Fruit fly (Drosophila melanogaster) whole organism, embryonic: Measurements from ENCODE around the gene Sgp.

Source experiments
- Awh ChIP-seq: fragments of 200-800 bp; sonication (Bioruptor generic); IDR thresholded peaks from 2 replicates; pipeline ENCODE4, ENCODE4 v1.3.6; 2022; ENCODE audit warnings: missing biosample characterization, missing genetic modification characterization
- CG10147 ChIP-seq: fragments of 200-800 bp; sonication (Bioruptor generic); optimal IDR thresholded peaks from 2 replicates; lab custom pipeline; 2019; ENCODE audit warnings: missing biosample characterization, mild to moderate bottlenecking, missing genetic modification characterization, moderate library complexity
- CG10209 ChIP-seq: fragments of 200-800 bp; sonication (Bioruptor generic); optimal IDR thresholded peaks from 3 replicates; lab custom pipeline; 2017; ENCODE audit warnings: missing biosample characterization, mild to moderate bottlenecking, missing genetic modification characterization, missing genetic modification reagents
- CG10543 ChIP-seq: fragments of 200-800 bp; sonication (Bioruptor generic); optimal IDR thresholded peaks from 3 replicates; lab custom pipeline; 2017; ENCODE audit warnings: missing biosample characterization, mild to moderate bottlenecking, missing genetic modification characterization, moderate library complexity
- CG11695 ChIP-seq: fragments of 200-800 bp; sonication (Bioruptor generic); IDR thresholded peaks from 3 replicates; pipeline ENCODE4 v1.3.6; 2022; ENCODE audit warnings: missing biosample characterization, missing genetic modification characterization
- CG1233 ChIP-seq: fragments of 200-800 bp; sonication (Bioruptor generic); optimal IDR thresholded peaks from 4 replicates; lab custom pipeline; 2018; ENCODE audit warnings: missing biosample characterization, mild to moderate bottlenecking, missing genetic modification characterization
- CG12659 ChIP-seq: fragments of 200-800 bp; sonication (Bioruptor generic); optimal IDR thresholded peaks from 3 replicates; lab custom pipeline; 2017; ENCODE audit warnings: mild to moderate bottlenecking, missing biosample characterization, missing genetic modification reagents, missing genetic modification characterization
- CG14860 ChIP-seq: fragments of 200-800 bp; sonication (Bioruptor generic); IDR thresholded peaks from 3 replicates; pipeline ENCODE4 v1.3.6; 2022; ENCODE audit warnings: missing biosample characterization, missing genetic modification characterization; ENCODE audit not compliant: partially characterized antibody
- CG15514 ChIP-seq: fragments of 200-800 bp; sonication (Bioruptor generic); optimal IDR thresholded peaks from 3 replicates; lab custom pipeline; 2017; ENCODE audit warnings: missing biosample characterization, missing genetic modification characterization, mild to moderate bottlenecking, moderate library complexity, missing genetic modification reagents
- CG16813 ChIP-seq: fragments of 200-800 bp; sonication (Bioruptor generic); IDR thresholded peaks from 3 replicates; pipeline ENCODE4 v1.3.6; 2022; ENCODE audit warnings: missing biosample characterization, missing genetic modification characterization; ENCODE audit not compliant: partially characterized antibody
- CG17612 ChIP-seq: fragments of 200-800 bp; sonication (Bioruptor generic); IDR thresholded peaks from 2 replicates; pipeline ENCODE4 v1.3.6; 2022; ENCODE audit warnings: missing biosample characterization, missing genetic modification characterization
- CG18011 ChIP-seq: fragments of 200-800 bp; sonication (Bioruptor generic); optimal IDR thresholded peaks from 2 replicates; lab custom pipeline; 2017; ENCODE audit warnings: missing biosample characterization, missing genetic modification characterization, mild to moderate bottlenecking, moderate library complexity, missing genotype
- CG2129 ChIP-seq: fragments of 200-800 bp; sonication (Bioruptor generic); IDR thresholded peaks from 2 replicates; pipeline ENCODE4 v1.3.6; 2022; ENCODE audit warnings: missing biosample characterization, missing genetic modification characterization; ENCODE audit not compliant: partially characterized antibody
- CG2199 ChIP-seq: fragments of 200-800 bp; sonication (Bioruptor generic); IDR thresholded peaks from 3 replicates; pipeline ENCODE4 v1.3.6; 2022; ENCODE audit warnings: missing biosample characterization, missing genetic modification characterization
- CG31224 ChIP-seq: fragments of 200-800 bp; sonication (Bioruptor generic); IDR thresholded peaks from 2 replicates; pipeline ENCODE4 v1.3.6; 2022; ENCODE audit warnings: missing biosample characterization, missing genetic modification characterization
- CG31365 ChIP-seq: fragments of 200-800 bp; sonication (Bioruptor generic); optimal IDR thresholded peaks from 2 replicates; lab custom pipeline; 2018; ENCODE audit warnings: missing biosample characterization, mild to moderate bottlenecking, missing genetic modification characterization
- CG5180 ChIP-seq: fragments of 200-800 bp; sonication (Bioruptor generic); optimal IDR thresholded peaks from 3 replicates; lab custom pipeline; 2017; ENCODE audit warnings: missing biosample characterization, missing genetic modification characterization, mild to moderate bottlenecking, moderate library complexity, missing genetic modification reagents
- CG8359 ChIP-seq: fragments of 200-800 bp; sonication (Bioruptor generic); optimal IDR thresholded peaks from 2 replicates; lab custom pipeline; 2017; ENCODE audit warnings: missing biosample characterization, mild to moderate bottlenecking, missing genetic modification characterization, borderline replicate concordance
- CoRest ChIP-seq: fragments of 200-800 bp; sonication (Bioruptor generic); optimal IDR thresholded peaks from 3 replicates; lab custom pipeline; 2018; ENCODE audit warnings: missing biosample characterization, mild to moderate bottlenecking, missing genetic modification characterization, moderate library complexity
- HLH4C ChIP-seq: fragments of 200-800 bp; sonication (Bioruptor generic); IDR thresholded peaks from 3 replicates; pipeline ENCODE4 v1.3.6; 2022; ENCODE audit warnings: missing biosample characterization, missing genetic modification characterization; ENCODE audit not compliant: partially characterized antibody
- HmgZ ChIP-seq: fragments of 200-800 bp; sonication (Bioruptor generic); optimal IDR thresholded peaks from 2 replicates; lab custom pipeline; 2018; ENCODE audit warnings: missing biosample characterization, mild to moderate bottlenecking, missing genetic modification characterization
- Lim3 ChIP-seq: fragments of 200-800 bp; sonication (Bioruptor generic); IDR thresholded peaks from 2 replicates; pipeline ENCODE4 v1.3.6; 2022; ENCODE audit warnings: missing biosample characterization, missing genetic modification characterization
- MTF-1 ChIP-seq: fragments of 200-800 bp; sonication (Bioruptor generic); optimal IDR thresholded peaks from 2 replicates; lab custom pipeline; 2018; ENCODE audit warnings: missing biosample characterization, mild to moderate bottlenecking, missing genetic modification characterization, borderline replicate concordance
- Med ChIP-seq: fragments of 200-800 bp; sonication (Bioruptor generic); peaks from one replicate; lab custom pipeline; 2016; ENCODE audit warnings: missing biosample characterization, missing genetic modification characterization, mild to moderate bottlenecking, inconsistent platforms, moderate library complexity
- Mes4 ChIP-seq: fragments of 200-800 bp; sonication (Bioruptor generic); optimal IDR thresholded peaks from 2 replicates; lab custom pipeline; 2016; ENCODE audit warnings: missing biosample characterization, missing genetic modification characterization
- Nf-YC ChIP-seq: fragments of 200-800 bp; optimal IDR thresholded peaks from 3 replicates; lab custom pipeline; 2019; ENCODE audit warnings: missing biosample characterization, mild to moderate bottlenecking, missing genetic modification characterization, moderate library complexity
- Poxn ChIP-seq: fragments of 200-800 bp; sonication (Bioruptor generic); IDR thresholded peaks from 2 replicates; pipeline ENCODE4 v1.3.6; 2022; ENCODE audit warnings: missing biosample characterization, missing genetic modification characterization
- Scr ChIP-seq: fragments of 200-800 bp; sonication (Bioruptor generic); IDR thresholded peaks from 2 replicates; pipeline ENCODE4 v1.3.6; 2022; ENCODE audit warnings: missing biosample characterization, missing genetic modification characterization; ENCODE audit not compliant: partially characterized antibody
- ara ChIP-seq: fragments of 200-800 bp; sonication (Bioruptor generic); IDR thresholded peaks from 2 replicates; pipeline ENCODE4 v1.3.6; 2022; ENCODE audit warnings: missing biosample characterization, missing genetic modification characterization
- bbx ChIP-seq: fragments of 200-800 bp; sonication (Bioruptor generic); IDR thresholded peaks from 2 replicates; pipeline ENCODE4 v1.3.6; 2022; ENCODE audit warnings: missing biosample characterization, missing genetic modification characterization; ENCODE audit not compliant: partially characterized antibody
- caup ChIP-seq: fragments of 200-800 bp; sonication (Bioruptor generic); optimal IDR thresholded peaks from 3 replicates; lab custom pipeline; 2017; ENCODE audit warnings: missing biosample characterization, mild to moderate bottlenecking, missing genetic modification characterization, moderate library complexity; ENCODE audit not compliant: severe bottlenecking
- ci ChIP-seq: fragments of 200-800 bp; sonication (Bioruptor generic); IDR thresholded peaks from 3 replicates; pipeline ENCODE4 v1.3.6; 2022; ENCODE audit warnings: missing biosample characterization, missing genetic modification characterization
- crol ChIP-seq: fragments of 200-800 bp; sonication (Bioruptor generic); IDR thresholded peaks from 2 replicates; pipeline ENCODE4 v1.3.6; 2022; ENCODE audit warnings: missing biosample characterization, missing genetic modification characterization
- dan ChIP-seq: fragments of 200-800 bp; sonication (Bioruptor generic); IDR thresholded peaks from 2 replicates; pipeline ENCODE4 v1.3.6; 2022; ENCODE audit warnings: missing biosample characterization, missing genetic modification characterization
- emc ChIP-seq: fragments of 200-800 bp; sonication (Bioruptor generic); optimal IDR thresholded peaks from 2 replicates; lab custom pipeline; 2016; ENCODE audit warnings: missing biosample characterization, missing genetic modification characterization
- gfzf ChIP-seq: fragments of 200-800 bp; sonication (Bioruptor generic); optimal IDR thresholded peaks from 2 replicates; lab custom pipeline; 2016; ENCODE audit warnings: missing biosample characterization, mild to moderate bottlenecking, missing genetic modification characterization, moderate library complexity
- her ChIP-seq: fragments of 200-800 bp; sonication (Bioruptor generic); optimal IDR thresholded peaks from 2 replicates; lab custom pipeline; 2016; ENCODE audit warnings: missing biosample characterization, missing genetic modification characterization
- kni ChIP-seq: fragments of 200-800 bp; sonication (Bioruptor generic); optimal IDR thresholded peaks from 3 replicates; lab custom pipeline; 2017; ENCODE audit warnings: mild to moderate bottlenecking, missing biosample characterization, missing genetic modification reagents, missing genetic modification characterization
- lab ChIP-seq: fragments of 200-800 bp; sonication (Bioruptor generic); optimal IDR thresholded peaks from 3 replicates; lab custom pipeline; 2017; ENCODE audit warnings: missing biosample characterization, missing genetic modification characterization, mild to moderate bottlenecking, moderate library complexity, missing genetic modification reagents
- nom ChIP-seq: fragments of 200-800 bp; sonication (Bioruptor generic); optimal IDR thresholded peaks from 2 replicates; lab custom pipeline; 2017; ENCODE audit warnings: missing biosample characterization, missing genetic modification characterization, mild to moderate bottlenecking, moderate library complexity, missing genetic modification reagents
- onecut ChIP-seq: fragments of 200-800 bp; sonication (Bioruptor generic); IDR thresholded peaks from 2 replicates; pipeline ENCODE4 v1.3.6; 2022; ENCODE audit warnings: missing biosample characterization, missing genetic modification characterization
- pho ChIP-seq: fragments of 200-800 bp; sonication (Bioruptor generic); optimal IDR thresholded peaks from 2 replicates; lab custom pipeline; 2016; ENCODE audit warnings: missing biosample characterization, missing genetic modification characterization
- pzg ChIP-seq: fragments of 200-800 bp; sonication (Bioruptor generic); optimal IDR thresholded peaks from 3 replicates; lab custom pipeline; 2018; ENCODE audit warnings: missing biosample characterization, mild to moderate bottlenecking, missing genetic modification characterization, moderate library complexity
- sd ChIP-seq: fragments of 200-800 bp; sonication (Bioruptor generic); optimal IDR thresholded peaks from 3 replicates; lab custom pipeline; 2018; ENCODE audit warnings: missing biosample characterization, mild to moderate bottlenecking, missing genetic modification characterization, moderate library complexity
- seq ChIP-seq: fragments of 200-800 bp; sonication (Bioruptor generic); IDR thresholded peaks from 2 replicates; pipeline ENCODE4 v1.3.6; 2022; ENCODE audit warnings: missing biosample characterization, missing genetic modification characterization
- slp2 ChIP-seq: fragments of 200-800 bp; sonication (Bioruptor generic); optimal IDR thresholded peaks from 2 replicates; lab custom pipeline; 2016; ENCODE audit warnings: missing biosample characterization, missing genetic modification characterization
- sug ChIP-seq: fragments of 200-800 bp; optimal IDR thresholded peaks from 2 replicates; lab custom pipeline; 2019; ENCODE audit warnings: missing biosample characterization, mild to moderate bottlenecking, missing genetic modification characterization, moderate library complexity
- tin ChIP-seq: fragments of 200-800 bp; sonication (Bioruptor generic); optimal IDR thresholded peaks from 3 replicates; lab custom pipeline; 2016; ENCODE audit warnings: missing biosample characterization, missing genetic modification characterization

Sgp gene

dm6 chr2L:8521724-8522309 lies 2.3 kb downstream of the Sgp start, which contains the start of gene Acer (continued):
- TF ChIP-seq kni (GFP tag; lab: Kevin White, UChicago), result peak; percentile 73
- TF ChIP-seq tin, result peak; percentile 3
- no peak for TF ChIP-seq emc (GFP tag; lab: Kevin White, UChicago)
- TF ChIP-seq Mes4 (GFP tag; lab: Kevin White, UChicago), result no peak
- peak; percentile 35 for TF ChIP-seq CG31365 (tag; lab: Kevin White, UChicago)
- TF ChIP-seq her (GFP tag; lab: Kevin White, UChicago), result peak; percentile 15
- TF ChIP-seq caup (GFP tag; lab: Kevin White, UChicago), result peak; percentile 23
- TF ChIP-seq CG15514, result peak; percentile 8
- TF ChIP-seq CG1233, result no peak
- TF ChIP-seq bbx, result peak; percentile 56; the same call in 1 of the 2 replicates
- TF ChIP-seq CG8359 (GFP tag; lab: Kevin White, UChicago), result no peak
- TF ChIP-seq Med (GFP tag; lab: Kevin White, UChicago), result peak; percentile 86
- TF ChIP-seq CG10543 (GFP tag; lab: Kevin White, UChicago), result peak; percentile 59
- TF ChIP-seq Awh (GFP tag; lab: Robert Waterston, UW), result no peak
- no peak for TF ChIP-seq HLH4C (GFP tag; lab: Robert Waterston, UW)
- no peak for TF ChIP-seq CG10147 (GFP tag; lab: Kevin White, UChicago)
- no peak for TF ChIP-seq slp2 (GFP tag; lab: Kevin White, UChicago)
- TF ChIP-seq seq (GFP tag; lab: Robert Waterston, UW), result peak; percentile 10; the same call in 1 of the 2 replicates
- no peak for TF ChIP-seq crol (GFP tag; lab: Robert Waterston, UW)
- peak; percentile 41 for TF ChIP-seq sug
- no peak for TF ChIP-seq CG10209 (GFP tag; lab: Kevin White, UChicago)
- no peak for TF ChIP-seq CG31224 (GFP tag; lab: Robert Waterston, UW)
- no peak for TF ChIP-seq lab (GFP tag; lab: Kevin White, UChicago)
- no peak for TF ChIP-seq pho (GFP tag; lab: Kevin White, UChicago)
- TF ChIP-seq CG2199 (GFP tag; lab: Robert Waterston, UW), result no peak
- TF ChIP-seq CG16813 (GFP tag; lab: Robert Waterston, UW), result no peak
- no peak for TF ChIP-seq CG14860 (GFP tag; lab: Robert Waterston, UW)
- TF ChIP-seq Poxn, result no peak
- peak; percentile 54 for TF ChIP-seq sd
- peak; percentile 24 for TF ChIP-seq pzg (GFP tag; lab: Kevin White, UChicago)
- TF ChIP-seq CG11695 (GFP tag; lab: Robert Waterston, UW), result no peak; the same call in 2 of the 3 replicates
- TF ChIP-seq HmgZ (tag; lab: Kevin White, UChicago), result peak; percentile 13
- TF ChIP-seq Lim3 (GFP tag; lab: Robert Waterston, UW), result no peak
- no peak for TF ChIP-seq ara (GFP tag; lab: Robert Waterston, UW)
- no peak for TF ChIP-seq dan (GFP tag; lab: Robert Waterston, UW)
- no peak for TF ChIP-seq MTF-1 (GFP tag; lab: Kevin White, UChicago)
- TF ChIP-seq CoRest (tag; lab: Kevin White, UChicago), result peak; percentile 32
- 0 out of 3 replicates have a peak, but pooled peaks have one; percentile 57 for TF ChIP-seq ci (GFP tag; lab: Robert Waterston, UW)
- no peak for TF ChIP-seq CG17612 (GFP tag; lab: Robert Waterston, UW)
- TF ChIP-seq Nf-YC (tag; lab: Kevin White, UChicago), result peak; percentile 25
- TF ChIP-seq gfzf (GFP tag; lab: Kevin White, UChicago), result peak; percentile 39
- TF ChIP-seq CG5180 (GFP tag; lab: Kevin White, UChicago), result no peak
- TF ChIP-seq onecut (GFP tag; lab: Robert Waterston, UW), result peak; percentile 11; the same call in 1 of the 2 replicates
- TF ChIP-seq nom (GFP tag; lab: Kevin White, UChicago), result peak; percentile 11
- peak; percentile 32 for TF ChIP-seq CG12659 (GFP tag; lab: Kevin White, UChicago)
- peak; percentile 47; the same call in 1 of the 2 replicates for TF ChIP-seq CG2129
- peak; percentile 35; the same call in 1 of the 2 replicates for TF ChIP-seq Scr (GFP tag; lab: Robert Waterston, UW)
- no peak for TF ChIP-seq CG18011 (GFP tag; lab: Kevin White, UChicago)
